Worm (Caenorhabditis elegans): ENCODE data around the gene xol-1.

Gene xol-1

ce11 chrX:8036219-8036883 is 4.8 kb upstream of the xol-1 start (continued):
- peak; percentile 20 for TF ChIP-seq nhr-23 (tag; optimal IDR thresholded peaks at IDR 0.05)
- peak; percentile 100 for TF ChIP-seq nhr-129 (tag; optimal IDR thresholded peaks at IDR 0.05)
- peak; percentile 72 for TF ChIP-seq blmp-1 (tag; optimal IDR thresholded peaks at IDR 0.05; ENCODE audit: insufficient read depth)
- peak; percentile 66 for TF ChIP-seq nhr-12 (tag; optimal IDR thresholded peaks at IDR 0.05)
- peak; percentile 95 for TF ChIP-seq skn-1 (tag; optimal IDR thresholded peaks at IDR 0.05)

ce11 chrX:8037365-8037764 is 3.7 kb upstream of the xol-1 start:
- TF ChIP-seq Y55F3AM.14 (GFP tag; optimal IDR thresholded peaks at IDR 0.05) (no peak), unc-55 (GFP tag; optimal IDR thresholded peaks at IDR 0.05) (no peak), nhr-21 (tag; optimal IDR thresholded peaks at IDR 0.05) (no peak), ztf-1 (GFP tag; conservative IDR thresholded peaks at IDR 0.05) (no peak)

ce11 chrX:8045152-8045551 is 4.0 kb downstream of the xol-1 start, which contains the start of gene C18A11.4:
C18A11.4 (plus strand) TSS chrX:8045518.
- TF ChIP-seq blmp-1 (tag; optimal IDR thresholded peaks at IDR 0.05; ENCODE audit: insufficient read depth) (peak; percentile 79), skn-1 (tag; optimal IDR thresholded peaks at IDR 0.05) (no peak), unc-39 (tag; optimal IDR thresholded peaks at IDR 0.05) (no peak), nhr-6 (tag; optimal IDR thresholded peaks at IDR 0.05) (no peak), ztf-4 (tag; optimal IDR thresholded peaks at IDR 0.05) (no peak), egl-27 (tag; optimal IDR thresholded peaks at IDR 0.05) (no peak), ZK546.5 (tag; optimal IDR thresholded peaks at IDR 0.05) (no peak)

ce11 chrX:8048637-8049036 is 7.5 kb downstream of the xol-1 start:
- TF ChIP-seq sma-9 (GFP tag; optimal IDR thresholded peaks at IDR 0.05) = peak; percentile 32
- no peak for TF ChIP-seq sma-9 (tag; optimal IDR thresholded peaks at IDR 0.05)
- peak; percentile 46 for TF ChIP-seq crh-2 (tag; optimal IDR thresholded peaks at IDR 0.05)
- TF ChIP-seq sma-3 (GFP tag; optimal IDR thresholded peaks at IDR 0.05) = peak; percentile 44
- TF ChIP-seq unc-55 (GFP tag; optimal IDR thresholded peaks at IDR 0.05) = no peak
- TF ChIP-seq nhr-21 (tag; optimal IDR thresholded peaks at IDR 0.05) = peak; percentile 36
- TF ChIP-seq snpc-4 (tag; optimal IDR thresholded peaks at IDR 0.05) = no peak

- TF ChIP-seq ceh-82 (tag; optimal IDR thresholded peaks at IDR 0.05) = no peak
- TF ChIP-seq crh-2 (tag; optimal IDR thresholded peaks at IDR 0.05) = no peak
- TF ChIP-seq peb-1 (tag; optimal IDR thresholded peaks at IDR 0.05) = no peak
- TF ChIP-seq aly-2 (tag; optimal IDR thresholded peaks at IDR 0.05) = no peak
- no peak for TF ChIP-seq mdl-1 (tag; optimal IDR thresholded peaks at IDR 0.05)
- no peak for TF ChIP-seq nhr-77 (tag; optimal IDR thresholded peaks at IDR 0.05)
- TF ChIP-seq sma-9 (GFP tag; optimal IDR thresholded peaks at IDR 0.05) = no peak
- no peak for TF ChIP-seq sma-9 (tag; optimal IDR thresholded peaks at IDR 0.05)
- no peak for TF ChIP-seq nhr-12 (tag; optimal IDR thresholded peaks at IDR 0.05)
- TF ChIP-seq nhr-10 (tag; optimal IDR thresholded peaks at IDR 0.05) = no peak
- TF ChIP-seq sem-4 (tag; optimal IDR thresholded peaks at IDR 0.05) = no peak
- no peak for TF ChIP-seq ztf-4 (tag; optimal IDR thresholded peaks at IDR 0.05)
- TF ChIP-seq lin-13 (GFP tag; optimal IDR thresholded peaks at IDR 0.05) = no peak
Measured at ce11 chrX:8052055-8052454, 10.9 kb downstream of the xol-1 start.

- no peak for TF ChIP-seq nhr-25 (tag; optimal IDR thresholded peaks at IDR 0.05)
- TF ChIP-seq nhr-129 (tag; optimal IDR thresholded peaks at IDR 0.05) = peak; percentile 30
- no peak for TF ChIP-seq aly-2 (tag; optimal IDR thresholded peaks at IDR 0.05)
- no peak for TF ChIP-seq peb-1 (tag; optimal IDR thresholded peaks at IDR 0.05)
- no peak for TF ChIP-seq sem-4 (tag; optimal IDR thresholded peaks at IDR 0.05)
- peak; percentile 80 for TF ChIP-seq F13H6.1 (tag; optimal IDR thresholded peaks at IDR 0.05)
- TF ChIP-seq lsy-2 (tag; optimal IDR thresholded peaks at IDR 0.05) = peak in 1 of 2 experiments; percentile 39
- TF ChIP-seq nhr-10 (tag; optimal IDR thresholded peaks at IDR 0.05) = no peak
- no peak for TF ChIP-seq lin-39 (tag; optimal IDR thresholded peaks at IDR 0.05)
- peak; percentile 48 for TF ChIP-seq sma-9 (GFP tag; optimal IDR thresholded peaks at IDR 0.05)
- TF ChIP-seq sma-9 (tag; optimal IDR thresholded peaks at IDR 0.05) = no peak
- no peak for TF ChIP-seq nhr-21 (tag; optimal IDR thresholded peaks at IDR 0.05)
- no peak for TF ChIP-seq skn-1 (tag; optimal IDR thresholded peaks at IDR 0.05)
- TF ChIP-seq dmd-4 (tag; optimal IDR thresholded peaks at IDR 0.05) = no peak
- no peak for TF ChIP-seq mab-5 (tag; optimal IDR thresholded peaks at IDR 0.05)
Measured at ce11 chrX:8053008-8053441, 11.9 kb downstream of the xol-1 start.

Measured in whole organism, L2 larva.